Comparison of ENCODE assay signal across 2 worm cellular contexts in genomic region chrIV:1058504-1058903, ce11.
TF ChIP-seq lines count a peak whose summit lies in the region.

No protein-coding gene starts in this region.

TF ChIP-seq in whole organism, L4 larva, 104 proteins besides CTCF, POLR2A, EP300 and RAD21:
- no peak for TF ChIP-seq ZK337.2 (GFP tag; IDR thresholded peaks at IDR 0.05; lab: Robert Waterston, UW)
- no peak for TF ChIP-seq hif-1 (tag; optimal IDR thresholded peaks at IDR 0.05; lab: Kevin White, UChicago)
- no peak for TF ChIP-seq daf-16 (GFP tag; optimal IDR thresholded peaks at IDR 0.05; lab: Kevin White, UChicago)
- TF ChIP-seq daf-16 (tag; optimal IDR thresholded peaks at IDR 0.05; lab: Kevin White, UChicago) = peak; percentile 7
- peak; percentile 90 for TF ChIP-seq Y48G9A.11 (GFP tag; IDR thresholded peaks at IDR 0.05; lab: Robert Waterston, UW)
- TF ChIP-seq nhr-11 (tag; optimal IDR thresholded peaks at IDR 0.05; lab: Kevin White, UChicago) = no peak
- no peak for TF ChIP-seq pha-4 (GFP tag; IDR thresholded peaks at IDR 0.05; lab: Robert Waterston, UW)
- no peak for TF ChIP-seq pha-4 (tag; optimal IDR thresholded peaks at IDR 0.05; lab: Kevin White, UChicago)
TF ChIP-seq in whole organism, L4 larva: peak in this region for 2.

TF ChIP-seq in whole organism, young adult, 124 proteins besides CTCF, POLR2A, EP300 and RAD21:
- TF ChIP-seq atf-7 (tag; optimal IDR thresholded peaks at IDR 0.05; lab: Kevin White, UChicago) (no peak), Y53G8AR.9 (GFP tag; conservative IDR thresholded peaks at IDR 0.05; lab: Robert Waterston, UW) (no peak), egrh-3 (GFP tag; IDR thresholded peaks at IDR 0.05; lab: Robert Waterston, UW) (no peak), ztf-6 (GFP tag; IDR thresholded peaks at IDR 0.05; lab: Robert Waterston, UW) (no peak), B0336.3 (GFP tag; IDR thresholded peaks at IDR 0.05; lab: Robert Waterston, UW) (no peak), attf-3 (GFP tag; conservative IDR thresholded peaks at IDR 0.05; lab: Robert Waterston, UW) (peak; percentile 72), madf-8 (GFP tag; conservative IDR thresholded peaks at IDR 0.05; lab: Robert Waterston, UW) (no peak), hrde-1 (tag; optimal IDR thresholded peaks at IDR 0.05; lab: Kevin White, UChicago; ENCODE audit: borderline replicate concordance) (no peak), lag-1 (GFP tag; IDR thresholded peaks at IDR 0.05; lab: Robert Waterston, UW) (no peak)
